Worm (Caenorhabditis elegans) whole organism, L4 larva: ENCODE data around the gene vha-15.

Experiments
- T26A8.4 ChIP-seq: fragments of 200-800 bp; sonication (Bioruptor generic); IDR thresholded peaks from 2 replicates; pipeline ENCODE4 v1.3.6; 2022; ENCODE audit warnings: missing genetic modification characterization, missing compliant biosample characterization
- ceh-28 ChIP-seq: fragments of 150-350 bp; optimal IDR thresholded peaks from 2 replicates; lab custom pipeline; 2014; ENCODE audit warnings: missing biosample characterization, missing genetic modification reagents, missing genetic modification characterization
- ceh-32 ChIP-seq: sonication (generic microtip); optimal IDR thresholded peaks from 2 replicates; lab custom pipeline; 2016; ENCODE audit warnings: mild to moderate bottlenecking, missing genetic modification characterization, missing compliant biosample characterization; ENCODE audit not compliant: poor library complexity
- ceh-44 ChIP-seq: fragments of 200-800 bp; sonication (Bioruptor generic); IDR thresholded peaks from 2 replicates; pipeline ENCODE4 v1.3.6; 2022; ENCODE audit warnings: missing genetic modification reagents, missing genetic modification characterization, missing compliant biosample characterization
- ces-1 ChIP-seq: fragments of 150-350 bp; sonication (generic microtip); optimal IDR thresholded peaks from 4 replicates; lab custom pipeline; 2014; ENCODE audit warnings: missing biosample characterization, missing genetic modification reagents, missing genetic modification characterization
- daf-16 ChIP-seq, 3 experiments: sonication (generic microtip); optimal IDR thresholded peaks; 2 replicates each; lab custom pipeline; 2016 to 2017; ENCODE audit warnings: missing genetic modification characterization in 3 of 3, missing genetic modification reagents in 3 of 3, mild to moderate bottlenecking in 2 of 3, missing compliant biosample characterization in 2 of 3, missing biosample characterization in 1 of 3, moderate library complexity in 1 of 3
- daf-19 ChIP-seq: fragments of 200-800 bp; sonication (Bioruptor generic); conservative IDR thresholded peaks from 2 replicates; pipeline ENCODE4 v1.3.6; 2022; ENCODE audit warnings: missing genetic modification characterization, missing compliant biosample characterization
- dmd-9 ChIP-seq: fragments of 200-800 bp; sonication (Bioruptor generic); IDR thresholded peaks from 2 replicates; pipeline ENCODE4 v1.3.6; 2022; ENCODE audit warnings: missing genetic modification reagents, missing genetic modification characterization, missing compliant biosample characterization
- dve-1 ChIP-seq: sonication (generic microtip); optimal IDR thresholded peaks from 2 replicates; lab custom pipeline; 2017; ENCODE audit warnings: antibody characterized with exemption, mild to moderate bottlenecking, missing genetic modification characterization, missing compliant biosample characterization; ENCODE audit not compliant: insufficient read depth
- egl-27 ChIP-seq: sonication (generic microtip); optimal IDR thresholded peaks from 3 replicates; lab custom pipeline; 2017; ENCODE audit warnings: missing biosample characterization, missing genetic modification reagents, missing genetic modification characterization
- fkh-10 ChIP-seq: fragments of 150-350 bp; optimal IDR thresholded peaks from 2 replicates; lab custom pipeline; 2014; ENCODE audit warnings: missing biosample characterization, missing genetic modification reagents, missing genetic modification characterization
- fos-1 ChIP-seq: fragments of 150-350 bp; optimal IDR thresholded peaks from 2 replicates; lab custom pipeline; 2014; ENCODE audit warnings: missing biosample characterization, missing genetic modification characterization
- jun-1 ChIP-seq: fragments of 150-350 bp; optimal IDR thresholded peaks from 2 replicates; lab custom pipeline; 2014; ENCODE audit warnings: missing biosample characterization, missing genetic modification reagents, missing genetic modification characterization
- lin-29 ChIP-seq: fragments of 200-800 bp; sonication (Bioruptor generic); IDR thresholded peaks from 2 replicates; pipeline ENCODE4 v1.3.6; 2022; ENCODE audit warnings: missing genetic modification reagents, missing genetic modification characterization, missing compliant biosample characterization
- lsy-2 ChIP-seq, 2 experiments: fragments of 150-350 bp in 1 of 2; sonication (generic microtip) in 1 of 2; optimal IDR thresholded peaks; 2 replicates each; lab custom pipeline; 2014 to 2017; ENCODE audit warnings: missing biosample characterization in 2 of 2, missing genetic modification characterization in 2 of 2
- madf-5 ChIP-seq, 2 experiments: fragments of 200-800 bp; sonication (Bioruptor generic); IDR thresholded peaks; 2 replicates each; pipeline ENCODE4 v1.3.6; 2022; ENCODE audit warnings: missing compliant biosample characterization in 2 of 2, missing genetic modification characterization in 2 of 2
- mdl-1 ChIP-seq, 2 experiments: fragments of 150-350 bp in 1 of 2; sonication (generic microtip) in 1 of 2; optimal IDR thresholded peaks; 2 replicates each; lab custom pipeline; 2014 to 2017; ENCODE audit warnings: missing biosample characterization in 2 of 2, missing genetic modification characterization in 2 of 2
- mdt-29 ChIP-seq: fragments of 200-800 bp; sonication (Bioruptor generic); IDR thresholded peaks from 2 replicates; pipeline ENCODE4 v1.3.6; 2022; ENCODE audit warnings: missing genetic modification reagents, missing genetic modification characterization, missing compliant biosample characterization
- mep-1 ChIP-seq: fragments of 150-350 bp; sonication (generic microtip); optimal IDR thresholded peaks from 3 replicates; lab custom pipeline; 2014; ENCODE audit warnings: missing biosample characterization, missing genetic modification characterization
- mes-2 ChIP-seq: sonication (generic microtip); optimal IDR thresholded peaks from 2 replicates; lab custom pipeline; 2016; ENCODE audit warnings: missing genotype, mild to moderate bottlenecking, missing genetic modification characterization, missing compliant biosample characterization; ENCODE audit not compliant: poor library complexity, severe bottlenecking
- mxl-2 ChIP-seq: fragments of 200-800 bp; sonication (Bioruptor generic); conservative IDR thresholded peaks from 2 replicates; pipeline ENCODE4 v1.3.6; 2022; ENCODE audit warnings: missing genetic modification reagents, missing genetic modification characterization, missing compliant biosample characterization
- nhr-11 ChIP-seq: fragments of 150-350 bp; optimal IDR thresholded peaks from 2 replicates; lab custom pipeline; 2014; ENCODE audit warnings: missing biosample characterization, missing genetic modification characterization
- nhr-111 ChIP-seq: fragments of 200-800 bp; sonication (Bioruptor generic); optimal IDR thresholded peaks from 2 replicates; lab custom pipeline; 2018; ENCODE audit warnings: mild to moderate bottlenecking, missing genetic modification characterization, missing compliant biosample characterization
- nhr-25 ChIP-seq: sonication (generic microtip); optimal IDR thresholded peaks from 2 replicates; lab custom pipeline; 2017; ENCODE audit warnings: missing genetic modification characterization, mild to moderate bottlenecking, missing compliant biosample characterization, antibody characterized with exemption, moderate library complexity, borderline replicate concordance; ENCODE audit not compliant: insufficient read depth
- nhr-28 ChIP-seq: fragments of 150-350 bp; optimal IDR thresholded peaks from 2 replicates; lab custom pipeline; 2014; ENCODE audit warnings: missing biosample characterization, missing genetic modification characterization
- nhr-6 ChIP-seq: fragments of 150-350 bp; optimal IDR thresholded peaks from 2 replicates; lab custom pipeline; 2014; ENCODE audit warnings: missing biosample characterization, missing genetic modification characterization
- nhr-77 ChIP-seq: fragments of 150-350 bp; optimal IDR thresholded peaks from 2 replicates; lab custom pipeline; 2014; ENCODE audit warnings: missing biosample characterization, missing genetic modification characterization
- pqm-1 ChIP-seq: sonication (generic microtip); optimal IDR thresholded peaks from 2 replicates; lab custom pipeline; 2017; ENCODE audit warnings: missing biosample characterization, missing genetic modification characterization
- spr-1 ChIP-seq: sonication (generic microtip); optimal IDR thresholded peaks from 2 replicates; lab custom pipeline; 2016; ENCODE audit warnings: mild to moderate bottlenecking, missing genetic modification characterization, missing compliant biosample characterization
- spr-3 ChIP-seq: fragments of 200-800 bp; sonication (Bioruptor generic); optimal IDR thresholded peaks from 2 replicates; lab custom pipeline; 2018; ENCODE audit warnings: mild to moderate bottlenecking, missing genetic modification characterization, missing compliant biosample characterization
- tra-1 ChIP-seq: fragments of 200-800 bp; sonication (Bioruptor generic); IDR thresholded peaks from 2 replicates; pipeline ENCODE4 v1.3.6; 2022; ENCODE audit warnings: missing genetic modification reagents, missing genetic modification characterization, missing compliant biosample characterization
- unc-39 ChIP-seq: sonication (generic microtip); optimal IDR thresholded peaks from 2 replicates; lab custom pipeline; 2017; ENCODE audit warnings: missing biosample characterization, missing genetic modification characterization
- unc-62 ChIP-seq, 3 experiments: fragments of 150-350 bp in 1 of 3; sonication (generic microtip); optimal IDR thresholded peaks in 2 of 3; peaks in 1 of 3; 1 replicate in 1 of 3; 2 replicates in 2 of 3; lab custom pipeline; 2014 to 2017; ENCODE audit warnings: missing biosample characterization in 3 of 3, missing genetic modification characterization in 3 of 3, missing genetic modification reagents in 3 of 3, missing genotype in 1 of 3
- vab-7 ChIP-seq: fragments of 200-800 bp; sonication (Bioruptor generic); IDR thresholded peaks from 2 replicates; pipeline ENCODE4 v1.3.6; 2022; ENCODE audit warnings: missing genetic modification reagents, missing genetic modification characterization, missing compliant biosample characterization
- zip-2 ChIP-seq: fragments of 150-350 bp; optimal IDR thresholded peaks from 2 replicates; lab custom pipeline; 2014; ENCODE audit warnings: missing biosample characterization, missing genetic modification characterization
- ztf-7 ChIP-seq: fragments of 150-350 bp; optimal IDR thresholded peaks from 2 replicates; lab custom pipeline; 2014; ENCODE audit warnings: missing biosample characterization, missing genetic modification characterization

Gene vha-15

ce11 chrX:2258404-2258803 lies 20.7 kb downstream of the vha-15 start:
- peak; percentile 33 for TF ChIP-seq dve-1 (tag; lab: Kevin White, UChicago)
- no peak for TF ChIP-seq spr-1 (tag; lab: Kevin White, UChicago)
- TF ChIP-seq lsy-2 (tag; optimal IDR thresholded peaks at IDR 0.05; lab: Kevin White, UChicago) = peak in 1 of 2 experiments; percentile 3
- TF ChIP-seq nhr-25 = peak; percentile 3
- no peak for TF ChIP-seq T26A8.4
- TF ChIP-seq ceh-32 (tag; lab: Kevin White, UChicago) = no peak
- TF ChIP-seq daf-16 (GFP tag; optimal IDR thresholded peaks at IDR 0.05; lab: Kevin White, UChicago) = no peak
- peak; percentile 42 for TF ChIP-seq daf-16 (tag; optimal IDR thresholded peaks at IDR 0.05; lab: Kevin White, UChicago)
- peak; percentile 69 for TF ChIP-seq nhr-6
- TF ChIP-seq mdl-1 (tag; optimal IDR thresholded peaks at IDR 0.05; lab: Kevin White, UChicago) = no peak
- TF ChIP-seq, all 104 proteins: peak for 5

DNA sequence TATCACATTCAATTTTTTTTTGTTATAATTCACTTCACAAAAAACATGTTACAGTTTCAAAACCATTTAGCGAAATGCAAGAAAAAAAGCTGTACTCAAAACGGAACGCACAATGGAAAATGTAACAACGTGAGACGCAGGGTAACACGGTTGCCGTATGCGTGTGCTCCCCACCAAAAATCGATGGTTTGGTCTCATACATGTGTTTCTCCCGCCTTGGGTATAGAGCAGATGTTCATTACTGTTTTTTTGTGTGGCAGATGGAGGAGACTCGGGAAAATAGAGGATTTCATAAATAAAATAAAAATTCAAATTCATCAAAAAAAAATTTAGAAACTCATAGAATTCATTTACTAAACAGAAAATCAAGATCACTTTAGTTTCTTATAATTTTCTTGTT lies 23.3 kb downstream of the vha-15 start, which contains the start of gene AH9.3:
Gene AH9.3 (minus strand): TSS at position 101 of the 400 bp plus-strand sequence.
- TF ChIP-seq tra-1 (GFP tag; lab: Robert Waterston, UW) (no peak), mdt-29 (GFP tag; lab: Robert Waterston, UW) (no peak), nhr-28 (no peak), lin-29 (GFP tag; lab: Robert Waterston, UW) (no peak), nhr-77 (tag; lab: Kevin White, UChicago) (no peak), zip-2 (no peak), spr-3 (GFP tag; lab: Kevin White, UChicago) (no peak)

DNA sequence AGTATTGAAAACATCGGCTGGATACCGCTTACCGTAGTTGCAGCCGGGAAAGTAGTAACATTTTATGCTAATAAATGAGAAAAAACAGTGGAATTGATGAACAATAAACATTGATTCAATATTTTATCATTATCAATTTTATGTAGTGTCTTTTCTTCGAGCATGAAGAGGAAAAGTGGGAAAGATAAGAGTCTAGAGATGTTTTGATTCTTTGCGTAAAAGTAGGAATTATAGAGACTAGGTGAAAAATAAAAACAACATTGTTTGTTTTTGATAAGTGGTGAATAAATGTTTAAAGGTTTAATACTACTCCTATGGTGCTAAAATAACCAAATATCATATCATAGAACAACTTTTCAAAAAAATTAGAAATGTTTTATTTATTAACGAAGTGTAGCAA lies 24.7 kb downstream of the vha-15 start:
- TF ChIP-seq unc-62 (GFP tag; optimal IDR thresholded peaks at IDR 0.05 in 1 of 2; lab: Kevin White, UChicago) (no peak), unc-62 (tag; optimal IDR thresholded peaks at IDR 0.05; lab: Kevin White, UChicago) (no peak), mes-2 (no peak), nhr-111 (GFP tag; lab: Kevin White, UChicago) (no peak), fkh-10 (GFP tag; lab: Kevin White, UChicago) (no peak), vab-7 (GFP tag; lab: Robert Waterston, UW) (no peak), madf-5 (GFP tag; IDR thresholded peaks at IDR 0.05; lab: Robert Waterston, UW) (no peak), egl-27 (no peak), nhr-28 (peak; percentile 4), dve-1 (tag; lab: Kevin White, UChicago) (peak; percentile 13), ces-1 (GFP tag; lab: Kevin White, UChicago) (no peak), zip-2 (no peak), jun-1 (tag; lab: Kevin White, UChicago) (no peak), pqm-1 (tag; lab: Kevin White, UChicago) (no peak), daf-16 (GFP tag; optimal IDR thresholded peaks at IDR 0.05; lab: Kevin White, UChicago) (no peak), daf-16 (tag; optimal IDR thresholded peaks at IDR 0.05; lab: Kevin White, UChicago) (peak; percentile 93), fos-1 (tag; lab: Kevin White, UChicago) (no peak), dmd-9 (GFP tag; lab: Robert Waterston, UW) (no peak), mep-1 (tag; lab: Kevin White, UChicago) (no peak), ceh-28 (tag; lab: Kevin White, UChicago) (no peak), ceh-44 (GFP tag; lab: Robert Waterston, UW) (no peak), nhr-11 (no peak), tra-1 (GFP tag; lab: Robert Waterston, UW) (no peak), mxl-2 (no peak), unc-39 (tag; lab: Kevin White, UChicago) (no peak), ztf-7 (tag; lab: Kevin White, UChicago) (no peak), daf-19 (no peak)
- TF ChIP-seq, all 104 proteins: peak for 3
